Worm (Caenorhabditis elegans) whole organism, L4/young adult: ENCODE measurements around the gene irld-11.

ENCODE experiments used
- dao-5 ChIP-seq: sonication (generic microtip); optimal IDR thresholded peaks from 2 replicates; lab custom pipeline; 2016; ENCODE audit warnings: missing genotype, missing genetic modification characterization, moderate library complexity, missing compliant biosample characterization
- him-1 ChIP-seq: sonication (generic microtip); optimal IDR thresholded peaks from 2 replicates; lab custom pipeline; 2016; ENCODE audit warnings: missing genotype, missing genetic modification reagents, missing genetic modification characterization, missing compliant biosample characterization

- TF ChIP-seq dao-5 (tag; lab: Kevin White, UChicago) = no peak
- TF ChIP-seq him-1 (tag; lab: Kevin White, UChicago) = no peak
Observed at ce11 chrV:1611570-1611969, 43.4 kb upstream of the irld-11 start.
